Worm (Caenorhabditis elegans) whole organism, L4 larva: ENCODE data around the gene R04E5.7.
A peak's percentile ranks its signal among the peaks of the same experiment; 100 is the strongest.

ENCODE experiments used
- D1046.2 ChIP-seq: fragments of 200-800 bp; sonication (Bioruptor generic); IDR thresholded peaks from 2 replicates; pipeline ENCODE4 v1.3.6; 2022; ENCODE audit warnings: missing genetic modification characterization, missing compliant biosample characterization
- F26F4.8 ChIP-seq: fragments of 200-800 bp; sonication (Bioruptor generic); conservative IDR thresholded peaks from 2 replicates; pipeline ENCODE4 v1.3.6; 2022; ENCODE audit warnings: missing genetic modification characterization, missing compliant biosample characterization
- F44E2.7 ChIP-seq: fragments of 200-800 bp; sonication (Bioruptor generic); IDR thresholded peaks from 2 replicates; pipeline ENCODE4 v2.1.2; 2022; ENCODE audit warnings: missing genetic modification characterization, missing compliant biosample characterization
- R02D3.7 ChIP-seq: fragments of 150-350 bp; sonication (generic microtip); optimal IDR thresholded peaks from 3 replicates; lab custom pipeline; 2014; ENCODE audit warnings: missing biosample characterization, missing genetic modification characterization
- Y105C5A.15 ChIP-seq: fragments of 200-800 bp; sonication (Bioruptor generic); IDR thresholded peaks from 2 replicates; pipeline ENCODE4 v1.3.6; 2022; ENCODE audit warnings: missing genetic modification characterization, missing compliant biosample characterization
- Y48G9A.11 ChIP-seq: fragments of 200-800 bp; sonication (Bioruptor generic); IDR thresholded peaks from 2 replicates; pipeline ENCODE4 v1.3.6; 2022; ENCODE audit warnings: missing genetic modification reagents, missing genetic modification characterization, missing compliant biosample characterization
- Y75B8A.6 ChIP-seq: fragments of 200-800 bp; sonication (Bioruptor generic); IDR thresholded peaks from 2 replicates; pipeline ENCODE4 v1.3.6; 2022; ENCODE audit warnings: missing genetic modification reagents, missing genetic modification characterization, missing compliant biosample characterization
- ZK337.2 ChIP-seq: fragments of 200-800 bp; sonication (Bioruptor generic); IDR thresholded peaks from 2 replicates; pipeline ENCODE4 v1.3.6; 2022; ENCODE audit warnings: missing genetic modification reagents, missing genetic modification characterization, missing compliant biosample characterization
- aha-1 ChIP-seq: fragments of 150-350 bp; peaks from one replicate; lab custom pipeline; 2014; ENCODE audit warnings: missing biosample characterization, missing genetic modification characterization
- arid-1 ChIP-seq: fragments of 200-800 bp; sonication (Bioruptor generic); conservative IDR thresholded peaks from 2 replicates; pipeline ENCODE4 v1.3.6; 2022; ENCODE audit warnings: missing genetic modification reagents, missing genetic modification characterization, missing compliant biosample characterization
- attf-4 ChIP-seq: sonication (generic microtip); optimal IDR thresholded peaks from 3 replicates; lab custom pipeline; 2017; ENCODE audit warnings: missing biosample characterization, missing genetic modification characterization
- ceh-20 ChIP-seq: fragments of 200-800 bp; sonication (Bioruptor generic); IDR thresholded peaks from 2 replicates; pipeline ENCODE4 v1.3.6; 2022; ENCODE audit warnings: missing genetic modification reagents, missing genetic modification characterization, missing compliant biosample characterization
- ceh-44 ChIP-seq: fragments of 200-800 bp; sonication (Bioruptor generic); IDR thresholded peaks from 2 replicates; pipeline ENCODE4 v1.3.6; 2022; ENCODE audit warnings: missing genetic modification reagents, missing genetic modification characterization, missing compliant biosample characterization
- cey-2 ChIP-seq: sonication (generic microtip); optimal IDR thresholded peaks from 3 replicates; lab custom pipeline; 2017; ENCODE audit warnings: missing genetic modification characterization, mild to moderate bottlenecking, missing compliant biosample characterization, antibody characterized with exemption, borderline replicate concordance; ENCODE audit not compliant: insufficient read depth
- ctbp-1 ChIP-seq: fragments of 200-800 bp; sonication (Bioruptor generic); IDR thresholded peaks from 2 replicates; pipeline ENCODE4 v1.3.6; 2022; ENCODE audit warnings: missing genetic modification reagents, missing genetic modification characterization, missing compliant biosample characterization
- dmd-8 ChIP-seq: fragments of 200-800 bp; sonication (Bioruptor generic); IDR thresholded peaks from 2 replicates; pipeline ENCODE4 v1.3.6; 2022; ENCODE audit warnings: missing genetic modification characterization, missing compliant biosample characterization
- dmd-9 ChIP-seq: fragments of 200-800 bp; sonication (Bioruptor generic); IDR thresholded peaks from 2 replicates; pipeline ENCODE4 v1.3.6; 2022; ENCODE audit warnings: missing genetic modification reagents, missing genetic modification characterization, missing compliant biosample characterization
- egl-43 ChIP-seq: fragments of 200-800 bp; sonication (Bioruptor generic); IDR thresholded peaks from 2 replicates; pipeline ENCODE4 v1.3.6; 2022; ENCODE audit warnings: missing genetic modification reagents, missing genetic modification characterization, missing compliant biosample characterization
- fkh-10 ChIP-seq: fragments of 150-350 bp; optimal IDR thresholded peaks from 2 replicates; lab custom pipeline; 2014; ENCODE audit warnings: missing biosample characterization, missing genetic modification reagents, missing genetic modification characterization
- hlh-11 ChIP-seq: fragments of 200-800 bp; sonication (Bioruptor generic); optimal IDR thresholded peaks from 2 replicates; lab custom pipeline; 2018; ENCODE audit warnings: mild to moderate bottlenecking, missing genetic modification characterization, missing compliant biosample characterization
- hlh-30 ChIP-seq: sonication (generic microtip); optimal IDR thresholded peaks from 2 replicates; lab custom pipeline; 2017; ENCODE audit warnings: antibody characterized with exemption, mild to moderate bottlenecking, missing genetic modification characterization, missing compliant biosample characterization; ENCODE audit not compliant: insufficient read depth
- hmg-1.1 ChIP-seq: fragments of 200-800 bp; sonication (Bioruptor generic); IDR thresholded peaks from 2 replicates; pipeline ENCODE4 v1.3.6; 2022; ENCODE audit warnings: missing genetic modification reagents, missing genetic modification characterization, missing compliant biosample characterization
- lim-7 ChIP-seq: fragments of 200-800 bp; sonication (Bioruptor generic); IDR thresholded peaks from 2 replicates; pipeline ENCODE4 v1.3.6; 2022; ENCODE audit warnings: missing genetic modification characterization, missing compliant biosample characterization
- lin-1 ChIP-seq: fragments of 200-800 bp; sonication (Bioruptor generic); IDR thresholded peaks from 2 replicates; pipeline ENCODE4 v1.3.6; 2022; ENCODE audit warnings: missing genetic modification reagents, missing genetic modification characterization, missing compliant biosample characterization
- lin-38 ChIP-seq: fragments of 200-800 bp; sonication (Bioruptor generic); IDR thresholded peaks from 2 replicates; pipeline ENCODE4 v1.3.6; 2022; ENCODE audit warnings: missing genetic modification reagents, missing genetic modification characterization, missing compliant biosample characterization
- madf-5 ChIP-seq, 2 experiments: fragments of 200-800 bp; sonication (Bioruptor generic); IDR thresholded peaks; 2 replicates each; pipeline ENCODE4 v1.3.6; 2022; ENCODE audit warnings: missing compliant biosample characterization in 2 of 2, missing genetic modification characterization in 2 of 2
- madf-9 ChIP-seq: fragments of 200-800 bp; sonication (Bioruptor generic); conservative IDR thresholded peaks from 2 replicates; pipeline ENCODE4 v1.3.6; 2022; ENCODE audit warnings: missing genetic modification reagents, missing genetic modification characterization, missing compliant biosample characterization
- mdt-29 ChIP-seq: fragments of 200-800 bp; sonication (Bioruptor generic); IDR thresholded peaks from 2 replicates; pipeline ENCODE4 v1.3.6; 2022; ENCODE audit warnings: missing genetic modification reagents, missing genetic modification characterization, missing compliant biosample characterization
- mes-2 ChIP-seq: sonication (generic microtip); optimal IDR thresholded peaks from 2 replicates; lab custom pipeline; 2016; ENCODE audit warnings: missing genotype, mild to moderate bottlenecking, missing genetic modification characterization, missing compliant biosample characterization; ENCODE audit not compliant: poor library complexity, severe bottlenecking
- mxl-2 ChIP-seq: fragments of 200-800 bp; sonication (Bioruptor generic); conservative IDR thresholded peaks from 2 replicates; pipeline ENCODE4 v1.3.6; 2022; ENCODE audit warnings: missing genetic modification reagents, missing genetic modification characterization, missing compliant biosample characterization
- nhr-102 ChIP-seq: sonication (generic microtip); optimal IDR thresholded peaks from 2 replicates; lab custom pipeline; 2016; ENCODE audit warnings: mild to moderate bottlenecking, missing genetic modification characterization, moderate library complexity, missing compliant biosample characterization
- nhr-48 ChIP-seq: sonication (generic microtip); optimal IDR thresholded peaks from 2 replicates; lab custom pipeline; 2016; ENCODE audit warnings: mild to moderate bottlenecking, missing genetic modification characterization, missing compliant biosample characterization
- nhr-77 ChIP-seq: fragments of 150-350 bp; optimal IDR thresholded peaks from 2 replicates; lab custom pipeline; 2014; ENCODE audit warnings: missing biosample characterization, missing genetic modification characterization
- pha-4 ChIP-seq, 2 experiments: fragments of 150-350 bp in 1 of 2; fragments of 200-800 bp in 1 of 2; sonication (Bioruptor generic) in 1 of 2; IDR thresholded peaks in 1 of 2; optimal IDR thresholded peaks in 1 of 2; 2 replicates each; pipeline versions ENCODE4 v1.3.6 to Lab custom; 2014 to 2022; ENCODE audit warnings: missing genetic modification characterization in 2 of 2, missing genetic modification reagents in 2 of 2, missing biosample characterization in 1 of 2, missing compliant biosample characterization in 1 of 2
- php-3 ChIP-seq: fragments of 200-800 bp; sonication (Bioruptor generic); IDR thresholded peaks from 2 replicates; pipeline ENCODE4 v1.3.6; 2022; ENCODE audit warnings: missing genetic modification reagents, missing genetic modification characterization, missing compliant biosample characterization
- rbr-2 ChIP-seq: sonication (generic microtip); optimal IDR thresholded peaks from 2 replicates; lab custom pipeline; 2016; ENCODE audit warnings: missing genotype, missing genetic modification characterization, missing compliant biosample characterization
- snpc-1.2 ChIP-seq: fragments of 200-800 bp; sonication (Bioruptor generic); IDR thresholded peaks from 2 replicates; pipeline ENCODE4 v1.3.6; 2022; ENCODE audit warnings: missing genetic modification reagents, missing genetic modification characterization, missing compliant biosample characterization
- spr-1 ChIP-seq: sonication (generic microtip); optimal IDR thresholded peaks from 2 replicates; lab custom pipeline; 2016; ENCODE audit warnings: mild to moderate bottlenecking, missing genetic modification characterization, missing compliant biosample characterization
- unc-130 ChIP-seq: sonication (generic microtip); optimal IDR thresholded peaks from 2 replicates; lab custom pipeline; 2016; ENCODE audit warnings: missing genetic modification reagents, missing genetic modification characterization, missing compliant biosample characterization
- unc-62 ChIP-seq, 3 experiments: fragments of 150-350 bp in 1 of 3; sonication (generic microtip); optimal IDR thresholded peaks in 2 of 3; peaks in 1 of 3; 1 replicate in 1 of 3; 2 replicates in 2 of 3; lab custom pipeline; 2014 to 2017; ENCODE audit warnings: missing biosample characterization in 3 of 3, missing genetic modification characterization in 3 of 3, missing genetic modification reagents in 3 of 3, missing genotype in 1 of 3
- vab-7 ChIP-seq: fragments of 200-800 bp; sonication (Bioruptor generic); IDR thresholded peaks from 2 replicates; pipeline ENCODE4 v1.3.6; 2022; ENCODE audit warnings: missing genetic modification reagents, missing genetic modification characterization, missing compliant biosample characterization
- ztf-7 ChIP-seq: fragments of 150-350 bp; optimal IDR thresholded peaks from 2 replicates; lab custom pipeline; 2014; ENCODE audit warnings: missing biosample characterization, missing genetic modification characterization

The R04E5.7 gene

DNA sequence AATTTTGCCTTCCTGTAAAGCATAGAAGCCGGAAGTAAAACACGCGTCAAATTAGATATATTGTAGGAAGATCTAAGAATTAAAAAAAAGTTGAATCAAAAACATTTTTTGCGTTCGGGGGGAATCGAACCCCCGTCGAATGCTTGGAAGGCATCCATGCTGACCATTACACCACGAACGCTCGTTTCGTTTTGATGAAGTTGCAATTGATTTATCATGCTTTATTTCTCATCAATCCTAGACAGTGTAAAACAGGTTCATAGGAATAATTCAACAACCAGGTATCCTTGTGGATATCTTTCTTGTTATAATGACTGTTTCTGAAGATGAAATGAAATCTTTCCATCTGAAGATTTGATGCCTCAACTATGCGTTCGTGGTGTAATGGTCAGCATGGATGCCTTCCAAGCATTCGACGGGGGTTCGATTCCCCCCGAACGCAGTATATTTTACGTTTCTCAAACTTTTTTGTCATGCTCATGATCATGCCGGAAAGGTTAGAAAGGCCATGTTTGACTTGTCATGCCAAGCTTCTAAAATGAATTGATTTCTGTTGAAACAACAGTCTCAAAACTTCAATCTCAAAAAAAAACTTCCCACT lies 22.9 kb upstream of the R04E5.7 start (continued):
- TF ChIP-seq dmd-9 (no peak), spr-1 (tag; lab: Kevin White, UChicago) (peak; percentile 4), Y105C5A.15 (GFP tag; lab: Robert Waterston, UW) (0 out of 2 replicates have a peak, but pooled peaks have one; percentile 67), nhr-102 (tag; lab: Kevin White, UChicago) (peak; percentile 28), nhr-48 (tag; lab: Kevin White, UChicago) (peak; percentile 28), rbr-2 (tag; lab: Kevin White, UChicago) (peak; percentile 0), ZK337.2 (GFP tag; lab: Robert Waterston, UW) (no peak), ztf-7 (no peak), attf-4 (no peak), fkh-10 (no peak), aha-1 (tag; lab: Kevin White, UChicago) (peak; percentile 89), unc-130 (peak; percentile 27), php-3 (GFP tag; lab: Robert Waterston, UW) (peak; percentile 69; the same call in 1 of the 2 replicates), D1046.2 (peak; percentile 64; the same call in 1 of the 2 replicates), snpc-1.2 (peak; percentile 58; the same call in 1 of the 2 replicates), lim-7 (GFP tag; lab: Robert Waterston, UW) (peak; percentile 66; the same call in 1 of the 2 replicates), hlh-11 (tag; lab: Kevin White, UChicago) (peak; percentile 17)

- peak; percentile 32; the same call in 1 of the 2 replicates for TF ChIP-seq ctbp-1 (GFP tag; lab: Robert Waterston, UW)
- TF ChIP-seq D1046.2, result peak; percentile 62; the same call in 1 of the 2 replicates
- TF ChIP-seq vab-7 (GFP tag; lab: Robert Waterston, UW), result peak; percentile 43; the same call in 1 of the 2 replicates
- TF ChIP-seq Y48G9A.11 (GFP tag; lab: Robert Waterston, UW), result 0 out of 2 replicates have a peak, but pooled peaks have one; percentile 19
- 0 out of 2 replicates have a peak, but pooled peaks have one; percentile 26 for TF ChIP-seq mxl-2 (GFP tag; lab: Robert Waterston, UW)
- peak; percentile 26; the same call in 1 of the 2 replicates for TF ChIP-seq madf-9 (GFP tag; lab: Robert Waterston, UW)
- TF ChIP-seq lim-7 (GFP tag; lab: Robert Waterston, UW), result peak; percentile 57; the same call in 1 of the 2 replicates
- TF ChIP-seq snpc-1.2, result peak; percentile 46; the same call in 1 of the 2 replicates
- peak; percentile 36 to 58; a peak in 1 of 4 replicates for TF ChIP-seq madf-5 (GFP tag; IDR thresholded peaks at IDR 0.05; lab: Robert Waterston, UW)
- peak; percentile 55 for TF ChIP-seq lin-38 (GFP tag; lab: Robert Waterston, UW)
- peak; percentile 76 for TF ChIP-seq egl-43
- TF ChIP-seq mes-2 (tag; lab: Kevin White, UChicago), result peak; percentile 12
- peak; percentile 53; the same call in 1 of the 2 replicates for TF ChIP-seq dmd-8 (GFP tag; lab: Robert Waterston, UW)
- TF ChIP-seq dmd-9, result 0 out of 2 replicates have a peak, but pooled peaks have one; percentile 27
- peak; percentile 69; the same call in 1 of the 2 replicates for TF ChIP-seq F26F4.8 (GFP tag; lab: Robert Waterston, UW)
- TF ChIP-seq arid-1, result 0 out of 2 replicates have a peak, but pooled peaks have one; percentile 12
- 0 out of 2 replicates have a peak, but pooled peaks have one; percentile 9 for TF ChIP-seq lin-1 (GFP tag; lab: Robert Waterston, UW)
- peak; percentile 26; the same call in 1 of the 2 replicates for TF ChIP-seq hmg-1.1 (GFP tag; lab: Robert Waterston, UW)
- TF ChIP-seq, all 104 proteins: peak for 18; not testable (repeated sequence) for 86
Measured at ce11 chrX:8818438-8818837, 21.4 kb upstream of the R04E5.7 start.

ce11 chrX:8817929-8818328 lies 20.9 kb upstream of the R04E5.7 start:
- TF ChIP-seq ceh-44 (GFP tag; lab: Robert Waterston, UW) (0 out of 2 replicates have a peak, but pooled peaks have one; percentile 10), unc-62 (GFP tag; optimal IDR thresholded peaks at IDR 0.05 in 1 of 2; lab: Kevin White, UChicago) (no peak), unc-62 (tag; optimal IDR thresholded peaks at IDR 0.05; lab: Kevin White, UChicago) (no peak), mdt-29 (GFP tag; lab: Robert Waterston, UW) (no peak), ztf-7 (no peak), Y75B8A.6 (GFP tag; lab: Robert Waterston, UW) (no peak), lin-38 (GFP tag; lab: Robert Waterston, UW) (peak; percentile 34; the same call in 1 of the 2 replicates), hlh-30 (tag; lab: Kevin White, UChicago) (no peak), attf-4 (no peak), lin-1 (GFP tag; lab: Robert Waterston, UW) (peak; percentile 35; the same call in 1 of the 2 replicates), nhr-77 (peak; percentile 27), vab-7 (GFP tag; lab: Robert Waterston, UW) (peak; percentile 61; the same call in 1 of the 2 replicates), cey-2 (tag; lab: Kevin White, UChicago) (no peak), F26F4.8 (GFP tag; lab: Robert Waterston, UW) (no peak), hlh-11 (tag; lab: Kevin White, UChicago) (peak; percentile 12), ceh-20 (GFP tag; lab: Robert Waterston, UW) (no peak), pha-4 (GFP tag; IDR thresholded peaks at IDR 0.05; lab: Robert Waterston, UW) (peak; percentile 68; the same call in 1 of the 2 replicates), pha-4 (tag; optimal IDR thresholded peaks at IDR 0.05; lab: Kevin White, UChicago) (no peak), F44E2.7 (GFP tag; lab: Robert Waterston, UW) (peak; percentile 89; the same call in 1 of the 2 replicates), R02D3.7 (tag; lab: Kevin White, UChicago) (no peak), php-3 (GFP tag; lab: Robert Waterston, UW) (0 out of 2 replicates have a peak, but pooled peaks have one; percentile 41)
